Worm (Caenorhabditis elegans) whole organism, midembryonic: ENCODE results near the gene K03H1.9.

Source experiments
- klf-2 ChIP-seq: fragments of 200-800 bp; sonication (Bioruptor generic); conservative IDR thresholded peaks from 2 replicates; pipeline ENCODE4 v1.3.6; 2022; ENCODE audit warnings: missing genetic modification reagents, missing genetic modification characterization, missing compliant biosample characterization
- ref-1 ChIP-seq: fragments of 200-800 bp; sonication (Bioruptor generic); conservative IDR thresholded peaks from 2 replicates; pipeline ENCODE4 v1.3.6; 2022; ENCODE audit warnings: missing genetic modification reagents, missing genetic modification characterization, missing compliant biosample characterization

ce11 chrIII:9922310-9922709, 19.0 kb downstream of the K03H1.9 start:
- TF ChIP-seq ref-1 (GFP tag; lab: Robert Waterston, UW) (no peak), klf-2 (GFP tag; lab: Robert Waterston, UW) (no peak)
